Worm (Caenorhabditis elegans) whole organism, young adult: Measurements from ENCODE around the gene lgc-33.

ENCODE experiments used
- B0261.1 ChIP-seq: sonication (generic microtip); optimal IDR thresholded peaks from 2 replicates; lab custom pipeline; 2016; ENCODE audit warnings: mild to moderate bottlenecking, missing genetic modification characterization, moderate library complexity, missing compliant biosample characterization
- C17E4.6 ChIP-seq: fragments of 200-800 bp; sonication (Bioruptor generic); IDR thresholded peaks from 2 replicates; pipeline ENCODE4 v1.3.6; 2022; ENCODE audit warnings: missing genetic modification reagents, missing genetic modification characterization, missing compliant biosample characterization
- D2030.7 ChIP-seq: fragments of 200-800 bp; sonication (Bioruptor generic); IDR thresholded peaks from 2 replicates; pipeline ENCODE4 v1.3.6; 2022; ENCODE audit warnings: missing genetic modification reagents, missing genetic modification characterization, missing compliant biosample characterization
- F22D6.2 ChIP-seq: sonication (generic microtip); optimal IDR thresholded peaks from 2 replicates; lab custom pipeline; 2016; ENCODE audit warnings: mild to moderate bottlenecking, missing genetic modification characterization, missing compliant biosample characterization
- F33H1.4 ChIP-seq: fragments of 200-800 bp; sonication (Bioruptor generic); IDR thresholded peaks from 2 replicates; pipeline ENCODE4 v1.3.6; 2022; ENCODE audit warnings: missing genetic modification reagents, missing genetic modification characterization, missing compliant biosample characterization
- F49E8.2 ChIP-seq: sonication (generic microtip); optimal IDR thresholded peaks from 3 replicates; lab custom pipeline; 2017; ENCODE audit warnings: missing genetic modification characterization, mild to moderate bottlenecking, missing compliant biosample characterization, antibody characterized with exemption, moderate library complexity; ENCODE audit not compliant: insufficient read depth
- F52B5.7 ChIP-seq: sonication (generic microtip); optimal IDR thresholded peaks from 2 replicates; lab custom pipeline; 2016; ENCODE audit warnings: mild to moderate bottlenecking, missing genetic modification characterization, missing compliant biosample characterization
- F55B11.4 ChIP-seq: sonication (generic microtip); optimal IDR thresholded peaks from 2 replicates; lab custom pipeline; 2016; ENCODE audit warnings: missing compliant biosample characterization, missing genetic modification characterization, borderline replicate concordance; ENCODE audit not compliant: insufficient read depth
- F57A8.1 ChIP-seq: fragments of 200-800 bp; sonication (Bioruptor generic); optimal IDR thresholded peaks from 2 replicates; lab custom pipeline; 2018; ENCODE audit warnings: mild to moderate bottlenecking, missing genetic modification characterization, moderate library complexity, missing compliant biosample characterization
- K11D2.4 ChIP-seq: fragments of 200-800 bp; sonication (Bioruptor generic); IDR thresholded peaks from 2 replicates; pipeline ENCODE4 v1.3.6; 2022; ENCODE audit warnings: missing genetic modification reagents, missing genetic modification characterization, missing compliant biosample characterization
- Y56A3A.18 ChIP-seq: fragments of 200-800 bp; sonication (Bioruptor generic); IDR thresholded peaks from 2 replicates; pipeline ENCODE4 v1.3.6; 2022; ENCODE audit warnings: missing genetic modification reagents, missing genetic modification characterization, missing compliant biosample characterization
- Y79H2A.3 ChIP-seq: fragments of 200-800 bp; sonication (Bioruptor generic); conservative IDR thresholded peaks from 2 replicates; pipeline ENCODE4 v1.3.6; 2022; ENCODE audit warnings: missing genetic modification reagents, missing genetic modification characterization, missing compliant biosample characterization
- aptf-3 ChIP-seq: fragments of 200-800 bp; sonication (Bioruptor generic); IDR thresholded peaks from 2 replicates; pipeline ENCODE4 v1.3.6; 2022; ENCODE audit warnings: missing genetic modification characterization, missing compliant biosample characterization
- athp-1 ChIP-seq: sonication (generic microtip); optimal IDR thresholded peaks from 2 replicates; lab custom pipeline; 2017; ENCODE audit warnings: mild to moderate bottlenecking, missing genetic modification characterization, missing compliant biosample characterization
- attf-5 ChIP-seq: fragments of 200-800 bp; sonication (Bioruptor generic); optimal IDR thresholded peaks from 2 replicates; lab custom pipeline; 2018; ENCODE audit warnings: mild to moderate bottlenecking, missing genetic modification characterization, missing compliant biosample characterization
- bed-1 ChIP-seq: fragments of 200-800 bp; sonication (Bioruptor generic); IDR thresholded peaks from 2 replicates; pipeline ENCODE4 v1.3.6; 2022; ENCODE audit warnings: missing genetic modification reagents, missing genetic modification characterization, missing compliant biosample characterization
- ceh-91 ChIP-seq: fragments of 200-800 bp; sonication (Bioruptor generic); IDR thresholded peaks from 2 replicates; pipeline ENCODE4 v1.3.6; 2022; ENCODE audit warnings: missing genetic modification reagents, missing genetic modification characterization, missing compliant biosample characterization
- die-1 ChIP-seq: sonication (generic microtip); optimal IDR thresholded peaks from 2 replicates; lab custom pipeline; 2016; ENCODE audit warnings: missing genotype, mild to moderate bottlenecking, missing genetic modification characterization, missing compliant biosample characterization
- dox-1 ChIP-seq: fragments of 200-800 bp; sonication (Bioruptor generic); IDR thresholded peaks from 2 replicates; pipeline ENCODE4 v1.3.6; 2022; ENCODE audit warnings: missing genetic modification reagents, missing genetic modification characterization, missing compliant biosample characterization
- egl-18 ChIP-seq: fragments of 200-800 bp; sonication (Bioruptor generic); IDR thresholded peaks from 2 replicates; pipeline ENCODE4 v1.3.6; 2022; ENCODE audit warnings: missing genetic modification reagents, missing genetic modification characterization, missing compliant biosample characterization
- egrh-3 ChIP-seq: fragments of 200-800 bp; sonication (Bioruptor generic); IDR thresholded peaks from 2 replicates; pipeline ENCODE4 v1.3.6; 2022; ENCODE audit warnings: missing genetic modification reagents, missing genetic modification characterization, missing compliant biosample characterization
- gei-17 ChIP-seq: fragments of 200-800 bp; sonication (Bioruptor generic); optimal IDR thresholded peaks from 2 replicates; lab custom pipeline; 2018; ENCODE audit warnings: mild to moderate bottlenecking, missing genetic modification characterization, missing compliant biosample characterization
- him-1 ChIP-seq: sonication (generic microtip); optimal IDR thresholded peaks from 2 replicates; lab custom pipeline; 2016; ENCODE audit warnings: missing genotype, missing genetic modification reagents, missing genetic modification characterization, missing compliant biosample characterization
- hlh-12 ChIP-seq: sonication (generic microtip); optimal IDR thresholded peaks from 2 replicates; lab custom pipeline; 2016; ENCODE audit warnings: missing genetic modification characterization, missing compliant biosample characterization
- hrde-1 ChIP-seq: sonication (generic microtip); optimal IDR thresholded peaks from 2 replicates; lab custom pipeline; 2016; ENCODE audit warnings: missing genetic modification characterization, mild to moderate bottlenecking, missing compliant biosample characterization, moderate library complexity, missing genotype, missing genetic modification reagents, borderline replicate concordance
- lag-1 ChIP-seq: fragments of 200-800 bp; sonication (Bioruptor generic); IDR thresholded peaks from 2 replicates; pipeline ENCODE4 v1.3.6; 2022; ENCODE audit warnings: missing genetic modification reagents, missing genetic modification characterization, missing compliant biosample characterization
- let-526 ChIP-seq: fragments of 200-800 bp; sonication (Bioruptor generic); IDR thresholded peaks from 2 replicates; pipeline ENCODE4 v1.3.6; 2022; ENCODE audit warnings: missing genetic modification reagents, missing genetic modification characterization, missing compliant biosample characterization
- lin-26 ChIP-seq: fragments of 200-800 bp; sonication (Bioruptor generic); IDR thresholded peaks from 2 replicates; pipeline ENCODE4 v1.3.6; 2022; ENCODE audit warnings: missing genetic modification reagents, missing genetic modification characterization, missing compliant biosample characterization
- lin-40 ChIP-seq: sonication (generic microtip); optimal IDR thresholded peaks from 2 replicates; lab custom pipeline; 2016; ENCODE audit warnings: missing genetic modification characterization, mild to moderate bottlenecking, missing compliant biosample characterization, missing genotype, missing genetic modification reagents
- lin-54 ChIP-seq: fragments of 200-800 bp; sonication (Bioruptor generic); optimal IDR thresholded peaks from 2 replicates; lab custom pipeline; 2018; ENCODE audit warnings: mild to moderate bottlenecking, missing genetic modification characterization, missing compliant biosample characterization
- madf-6 ChIP-seq: fragments of 200-800 bp; sonication (Bioruptor generic); IDR thresholded peaks from 2 replicates; pipeline ENCODE4 v1.3.6; 2022; ENCODE audit warnings: missing genetic modification reagents, missing genetic modification characterization, missing compliant biosample characterization
- mel-28 ChIP-seq: sonication (generic microtip); optimal IDR thresholded peaks from 2 replicates; lab custom pipeline; 2016; ENCODE audit warnings: borderline replicate concordance, mild to moderate bottlenecking, missing genetic modification characterization, missing compliant biosample characterization
- mes-4 ChIP-seq: sonication (generic microtip); optimal IDR thresholded peaks from 2 replicates; lab custom pipeline; 2016; ENCODE audit warnings: missing genotype, missing genetic modification characterization, missing compliant biosample characterization
- nfyb-1 ChIP-seq: fragments of 200-800 bp; sonication (Bioruptor generic); IDR thresholded peaks from 2 replicates; pipeline ENCODE4 v1.3.6; 2022; ENCODE audit warnings: missing genetic modification reagents, missing genetic modification characterization, missing compliant biosample characterization
- nhr-179 ChIP-seq: sonication (generic microtip); optimal IDR thresholded peaks from 2 replicates; lab custom pipeline; 2016; ENCODE audit warnings: mild to moderate bottlenecking, missing genetic modification characterization, missing compliant biosample characterization
- repo-1 ChIP-seq: sonication (generic microtip); optimal IDR thresholded peaks from 2 replicates; lab custom pipeline; 2017; ENCODE audit warnings: mild to moderate bottlenecking, missing genetic modification characterization, missing compliant biosample characterization
- rpc-1 ChIP-seq, 2 experiments: fragments of 150-350 bp in 1 of 2; sonication (generic microtip) in 1 of 2; optimal IDR thresholded peaks; 2 replicates each; lab custom pipeline; 2014 to 2018; ENCODE audit warnings: missing biosample characterization in 1 of 2, missing genetic modification characterization in 1 of 2, missing genetic modification reagents in 1 of 2, missing genotype in 1 of 2
- snpc-1.1 ChIP-seq: sonication (generic microtip); optimal IDR thresholded peaks from 2 replicates; lab custom pipeline; 2017; ENCODE audit warnings: missing genetic modification characterization, mild to moderate bottlenecking, missing compliant biosample characterization, antibody characterized with exemption, moderate library complexity, missing genotype, missing genetic modification reagents; ENCODE audit not compliant: insufficient read depth
- snpc-1.3 ChIP-seq: sonication (generic microtip); optimal IDR thresholded peaks from 2 replicates; lab custom pipeline; 2017; ENCODE audit warnings: missing genetic modification characterization, mild to moderate bottlenecking, missing compliant biosample characterization, antibody characterized with exemption, moderate library complexity, missing genotype, missing genetic modification reagents; ENCODE audit not compliant: insufficient read depth
- snpc-3.4 ChIP-seq: sonication (generic microtip); optimal IDR thresholded peaks from 2 replicates; lab custom pipeline; 2017; ENCODE audit warnings: missing genetic modification characterization, mild to moderate bottlenecking, missing compliant biosample characterization, antibody characterized with exemption, moderate library complexity, missing genotype, missing genetic modification reagents
- snpc-4 ChIP-seq, 5 experiments: fragments of 150-350 bp in 1 of 5; sonication (generic microtip) in 4 of 5; optimal IDR thresholded peaks; 2 replicates each; lab custom pipeline; 2014 to 2018; ENCODE audit warnings: missing genetic modification characterization in 5 of 5, missing biosample characterization in 3 of 5, antibody characterized with exemption in 2 of 5, mild to moderate bottlenecking in 2 of 5, missing compliant biosample characterization in 2 of 5, missing genotype in 2 of 5, moderate library complexity in 2 of 5, missing genetic modification reagents in 1 of 5
- tbp1 ChIP-seq: fragments of 200-800 bp; sonication (Bioruptor generic); optimal IDR thresholded peaks from 2 replicates; lab custom pipeline; 2018; ENCODE audit warnings: mild to moderate bottlenecking, missing genetic modification characterization, missing compliant biosample characterization
- tbx-9 ChIP-seq: sonication (generic microtip); optimal IDR thresholded peaks from 2 replicates; lab custom pipeline; 2016; ENCODE audit warnings: borderline replicate concordance, missing genetic modification characterization, inconsistent platforms, missing compliant biosample characterization
- zim-3 ChIP-seq: sonication (generic microtip); optimal IDR thresholded peaks from 2 replicates; lab custom pipeline; 2017; ENCODE audit warnings: mild to moderate bottlenecking, missing genetic modification characterization, moderate library complexity, missing compliant biosample characterization
- ztf-3 ChIP-seq: fragments of 200-800 bp; sonication (Bioruptor generic); optimal IDR thresholded peaks from 2 replicates; lab custom pipeline; 2018; ENCODE audit warnings: mild to moderate bottlenecking, missing genetic modification characterization, missing compliant biosample characterization
- ztf-6 ChIP-seq: fragments of 200-800 bp; sonication (Bioruptor generic); IDR thresholded peaks from 2 replicates; pipeline ENCODE4 v1.3.6; 2022; ENCODE audit warnings: missing genetic modification reagents, missing genetic modification characterization, missing compliant biosample characterization

The lgc-33 gene

ce11 chrIV:873174-873788, 28.0 kb downstream of the lgc-33 start (continued):
- TF ChIP-seq lin-54 (GFP tag; lab: Kevin White, UChicago) = peak; percentile 33
- TF ChIP-seq lin-40 (tag; lab: Kevin White, UChicago) = no peak
- TF ChIP-seq let-526 (GFP tag; lab: Robert Waterston, UW) = no peak
- no peak for TF ChIP-seq hrde-1 (tag; lab: Kevin White, UChicago)
- TF ChIP-seq Y56A3A.18 (GFP tag; lab: Robert Waterston, UW) = no peak
- peak; percentile 30 for TF ChIP-seq rpc-1 (optimal IDR thresholded peaks at IDR 0.05; lab: Kevin White, UChicago)
- peak; percentile 72 for TF ChIP-seq rpc-1 (tag; optimal IDR thresholded peaks at IDR 0.05; lab: Kevin White, UChicago)
- no peak for TF ChIP-seq zim-3 (tag; lab: Kevin White, UChicago)
- no peak for TF ChIP-seq athp-1
- no peak for TF ChIP-seq nhr-179 (tag; lab: Kevin White, UChicago)
- no peak for TF ChIP-seq tbx-9
- TF ChIP-seq snpc-4 (GFP tag; optimal IDR thresholded peaks at IDR 0.05; lab: Kevin White, UChicago) = no peak
- peak in 1 of 4 experiments; percentile 37 for TF ChIP-seq snpc-4 (tag; optimal IDR thresholded peaks at IDR 0.05; lab: Kevin White, UChicago)
- no peak for TF ChIP-seq gei-17 (GFP tag; lab: Kevin White, UChicago)
- peak; percentile 21 for TF ChIP-seq hlh-12 (tag; lab: Kevin White, UChicago)
- peak; percentile 48 for TF ChIP-seq B0261.1
- no peak for TF ChIP-seq repo-1
- TF ChIP-seq F57A8.1 (GFP tag; lab: Kevin White, UChicago) = no peak
- TF ChIP-seq snpc-1.3 (tag; lab: Kevin White, UChicago) = no peak
- TF ChIP-seq die-1 (tag; lab: Kevin White, UChicago) = no peak
- 0 out of 2 replicates have a peak, but pooled peaks have one; percentile 11 for TF ChIP-seq madf-6 (GFP tag; lab: Robert Waterston, UW)
- peak; percentile 22 for TF ChIP-seq attf-5 (GFP tag; lab: Kevin White, UChicago)
- TF ChIP-seq him-1 (tag; lab: Kevin White, UChicago) = peak; percentile 9
- peak; percentile 42 for TF ChIP-seq F33H1.4 (GFP tag; lab: Robert Waterston, UW)
- TF ChIP-seq Y79H2A.3 (GFP tag; lab: Robert Waterston, UW) = no peak
- peak; percentile 71 for TF ChIP-seq D2030.7 (GFP tag; lab: Robert Waterston, UW)
- no peak for TF ChIP-seq ceh-91 (GFP tag; lab: Robert Waterston, UW)
- no peak for TF ChIP-seq lag-1
- no peak for TF ChIP-seq mes-4
- no peak for TF ChIP-seq K11D2.4 (GFP tag; lab: Robert Waterston, UW)
- no peak for TF ChIP-seq egrh-3 (GFP tag; lab: Robert Waterston, UW)
- no peak for TF ChIP-seq nfyb-1
- no peak for TF ChIP-seq F22D6.2
- TF ChIP-seq bed-1 (GFP tag; lab: Robert Waterston, UW) = no peak
- no peak for TF ChIP-seq C17E4.6 (GFP tag; lab: Robert Waterston, UW)
- peak; percentile 6 for TF ChIP-seq snpc-3.4 (tag; lab: Kevin White, UChicago)
- TF ChIP-seq mel-28 (tag; lab: Kevin White, UChicago) = no peak
- TF ChIP-seq dox-1 (GFP tag; lab: Robert Waterston, UW) = 0 out of 2 replicates have a peak, but pooled peaks have one; percentile 8
- no peak for TF ChIP-seq ztf-3 (GFP tag; lab: Kevin White, UChicago)
- peak; percentile 58; the same call in 1 of the 2 replicates for TF ChIP-seq lin-26
- TF ChIP-seq aptf-3 = no peak
- TF ChIP-seq snpc-1.1 (tag; lab: Kevin White, UChicago) = peak; percentile 8
- TF ChIP-seq ztf-6 (GFP tag; lab: Robert Waterston, UW) = no peak
- no peak for TF ChIP-seq F52B5.7
- TF ChIP-seq egl-18 (GFP tag; lab: Robert Waterston, UW) = no peak
- no peak for TF ChIP-seq F55B11.4
- peak; percentile 81 for TF ChIP-seq tbp1 (GFP tag; lab: Kevin White, UChicago)
- TF ChIP-seq F49E8.2 = peak; percentile 3
